Fruit fly (Drosophila melanogaster) whole organism, embryonic: Measurements from ENCODE around the gene CG13721.
A peak's percentile ranks its signal among the peaks of the same experiment; 100 is the strongest.

Source experiments
- Ada2b ChIP-seq: fragments of 200-800 bp; sonication (Bioruptor generic); IDR thresholded peaks from 2 replicates; pipeline ENCODE4 v1.3.6; 2022; ENCODE audit warnings: missing biosample characterization, missing genetic modification characterization
- Antp ChIP-seq: fragments of 200-800 bp; sonication (Bioruptor generic); optimal IDR thresholded peaks from 3 replicates; lab custom pipeline; 2016; ENCODE audit warnings: missing biosample characterization, missing genetic modification characterization
- CG10959 ChIP-seq: fragments of 200-800 bp; sonication (Bioruptor generic); IDR thresholded peaks from 2 replicates; pipeline ENCODE4 v1.3.6; 2022; ENCODE audit warnings: missing biosample characterization, missing genetic modification characterization
- CG11085 ChIP-seq: fragments of 200-800 bp; sonication (Bioruptor generic); IDR thresholded peaks from 2 replicates; pipeline ENCODE4 v1.3.6; 2022; ENCODE audit warnings: missing biosample characterization, missing genetic modification characterization
- CG13894 ChIP-seq: fragments of 200-800 bp; sonication (Bioruptor generic); optimal IDR thresholded peaks from 3 replicates; lab custom pipeline; 2018; ENCODE audit warnings: missing biosample characterization, mild to moderate bottlenecking, missing genetic modification characterization, moderate library complexity
- CG15514 ChIP-seq: fragments of 200-800 bp; sonication (Bioruptor generic); optimal IDR thresholded peaks from 3 replicates; lab custom pipeline; 2017; ENCODE audit warnings: missing biosample characterization, missing genetic modification characterization, mild to moderate bottlenecking, moderate library complexity, missing genetic modification reagents
- CG1602 ChIP-seq: fragments of 200-800 bp; sonication (Bioruptor generic); optimal IDR thresholded peaks from 3 replicates; lab custom pipeline; 2016; ENCODE audit warnings: missing biosample characterization, missing genetic modification characterization
- CG17361 ChIP-seq: fragments of 200-800 bp; sonication (Bioruptor generic); IDR thresholded peaks from 3 replicates; pipeline ENCODE4 v1.3.6; 2022; ENCODE audit warnings: missing biosample characterization, missing genetic modification characterization
- CG17385 ChIP-seq: fragments of 200-800 bp; sonication (Bioruptor generic); optimal IDR thresholded peaks from 3 replicates; lab custom pipeline; 2018; ENCODE audit warnings: missing biosample characterization, mild to moderate bottlenecking, missing genetic modification characterization
- CG1792 ChIP-seq: fragments of 200-800 bp; sonication (Bioruptor generic); optimal IDR thresholded peaks from 2 replicates; lab custom pipeline; 2016; ENCODE audit warnings: missing biosample characterization, missing genetic modification characterization
- CG18476 ChIP-seq: fragments of 200-800 bp; sonication (Bioruptor generic); optimal IDR thresholded peaks from 2 replicates; lab custom pipeline; 2016; ENCODE audit warnings: missing biosample characterization, mild to moderate bottlenecking, missing genetic modification characterization
- CG2199 ChIP-seq: fragments of 200-800 bp; sonication (Bioruptor generic); IDR thresholded peaks from 3 replicates; pipeline ENCODE4 v1.3.6; 2022; ENCODE audit warnings: missing biosample characterization, missing genetic modification characterization
- CG31388 ChIP-seq: fragments of 200-800 bp; sonication (Bioruptor generic); optimal IDR thresholded peaks from 2 replicates; lab custom pipeline; 2016; ENCODE audit warnings: missing biosample characterization, missing genetic modification characterization
- CG4404 ChIP-seq: fragments of 200-800 bp; sonication (Bioruptor generic); IDR thresholded peaks from 2 replicates; pipeline ENCODE4 v1.3.6; 2022; ENCODE audit warnings: missing biosample characterization, missing genetic modification characterization
- CG7963 ChIP-seq: fragments of 200-800 bp; sonication (Bioruptor generic); IDR thresholded peaks from 3 replicates; pipeline ENCODE4 v1.3.6; 2022; ENCODE audit warnings: missing biosample characterization, missing genetic modification characterization; ENCODE audit not compliant: partially characterized antibody
- CG8359 ChIP-seq: fragments of 200-800 bp; sonication (Bioruptor generic); optimal IDR thresholded peaks from 2 replicates; lab custom pipeline; 2017; ENCODE audit warnings: missing biosample characterization, mild to moderate bottlenecking, missing genetic modification characterization, borderline replicate concordance
- CG8765 ChIP-seq: fragments of 200-800 bp; sonication (Bioruptor generic); IDR thresholded peaks from 2 replicates; pipeline ENCODE4 v1.3.6; 2022; ENCODE audit warnings: missing biosample characterization, missing genetic modification characterization
- CG9932 ChIP-seq: fragments of 200-800 bp; sonication (Bioruptor generic); IDR thresholded peaks from 2 replicates; pipeline ENCODE4 v1.3.6; 2022; ENCODE audit warnings: missing biosample characterization, missing genetic modification characterization
- Doc3 ChIP-seq: fragments of 200-800 bp; sonication (Bioruptor generic); IDR thresholded peaks from 3 replicates; pipeline ENCODE4 v1.3.6; 2022; ENCODE audit warnings: missing biosample characterization, missing genetic modification characterization; ENCODE audit not compliant: partially characterized antibody
- E2f2 ChIP-seq: fragments of 200-800 bp; sonication (Bioruptor generic); IDR thresholded peaks from 2 replicates; pipeline ENCODE4 v1.3.6; 2022; ENCODE audit warnings: missing biosample characterization, missing genetic modification characterization
- ERR ChIP-seq: fragments of 200-800 bp; sonication (Bioruptor generic); optimal IDR thresholded peaks from 2 replicates; lab custom pipeline; 2016; ENCODE audit warnings: missing biosample characterization, missing genetic modification characterization
- Ets65A ChIP-seq: fragments of 200-800 bp; sonication (Bioruptor generic); peaks from one replicate; lab custom pipeline; 2016; ENCODE audit warnings: missing biosample characterization, missing genetic modification characterization
- Gsc ChIP-seq: fragments of 200-800 bp; sonication (Bioruptor generic); IDR thresholded peaks from 2 replicates; pipeline ENCODE4 v1.3.6; 2022; ENCODE audit warnings: missing biosample characterization, missing genetic modification characterization
- H15 ChIP-seq: fragments of 200-800 bp; sonication (Bioruptor generic); IDR thresholded peaks from 3 replicates; pipeline ENCODE4 v1.3.6; 2022; ENCODE audit warnings: missing biosample characterization, missing genetic modification characterization
- Med ChIP-seq: fragments of 200-800 bp; sonication (Bioruptor generic); peaks from one replicate; lab custom pipeline; 2016; ENCODE audit warnings: missing biosample characterization, missing genetic modification characterization, mild to moderate bottlenecking, inconsistent platforms, moderate library complexity
- Mrtf ChIP-seq: fragments of 200-800 bp; sonication (Bioruptor generic); IDR thresholded peaks from 3 replicates; pipeline ENCODE4 v1.3.6; 2022; ENCODE audit warnings: missing biosample characterization, missing genetic modification characterization
- Neu2 ChIP-seq: fragments of 200-800 bp; sonication (Bioruptor generic); optimal IDR thresholded peaks from 3 replicates; lab custom pipeline; 2016; ENCODE audit warnings: missing biosample characterization, missing genetic modification characterization, borderline replicate concordance
- Ptx1 ChIP-seq: fragments of 200-800 bp; sonication (Bioruptor generic); IDR thresholded peaks from 2 replicates; pipeline ENCODE4 v1.3.6; 2022; ENCODE audit warnings: missing biosample characterization, missing genetic modification characterization
- Rfx ChIP-seq: fragments of 200-800 bp; sonication (Bioruptor generic); IDR thresholded peaks from 2 replicates; pipeline ENCODE4 v1.3.6; 2022; ENCODE audit warnings: missing biosample characterization, missing genetic modification characterization
- Stat92E ChIP-seq, 3 experiments: fragments of >200 bp in 2 of 3; fragments of 200-800 bp in 1 of 3; sonication (Bioruptor generic) in 1 of 3; optimal IDR thresholded peaks; 2 replicates each; lab custom pipeline; 2017 to 2019; ENCODE audit warnings: missing biosample characterization in 3 of 3, missing genetic modification characterization in 3 of 3, mild to moderate bottlenecking in 1 of 3, moderate library complexity in 1 of 3
- Taf1 ChIP-seq: fragments of 200-800 bp; sonication (Bioruptor generic); IDR thresholded peaks from 2 replicates; pipeline ENCODE4 v1.3.6; 2022; ENCODE audit warnings: missing biosample characterization, missing genetic modification characterization
- ase ChIP-seq: fragments of 200-800 bp; sonication (Bioruptor generic); IDR thresholded peaks from 3 replicates; pipeline ENCODE4 v1.3.6; 2022; ENCODE audit warnings: missing biosample characterization, missing genetic modification characterization
- bigmax ChIP-seq: fragments of 200-800 bp; sonication (Bioruptor generic); optimal IDR thresholded peaks from 2 replicates; lab custom pipeline; 2018; ENCODE audit warnings: missing biosample characterization, mild to moderate bottlenecking, missing genetic modification characterization
- cas ChIP-seq: fragments of 200-800 bp; sonication (Bioruptor generic); IDR thresholded peaks from 2 replicates; pipeline ENCODE4 v1.3.6; 2022; ENCODE audit warnings: missing biosample characterization, missing genetic modification characterization
- chinmo ChIP-seq: fragments of 200-800 bp; sonication (Bioruptor generic); IDR thresholded peaks from 4 replicates; pipeline ENCODE4 v1.3.6; 2022; ENCODE audit warnings: missing biosample characterization, missing genetic modification characterization; ENCODE audit not compliant: partially characterized antibody
- ci ChIP-seq: fragments of 200-800 bp; sonication (Bioruptor generic); IDR thresholded peaks from 3 replicates; pipeline ENCODE4 v1.3.6; 2022; ENCODE audit warnings: missing biosample characterization, missing genetic modification characterization
- dimm ChIP-seq: fragments of 200-800 bp; sonication (Bioruptor generic); IDR thresholded peaks from 2 replicates; pipeline ENCODE4 v1.3.6; 2022; ENCODE audit warnings: missing biosample characterization, missing genetic modification characterization
- gsb ChIP-seq: fragments of 200-800 bp; sonication (Bioruptor generic); IDR thresholded peaks from 2 replicates; pipeline ENCODE4 v1.3.6; 2022; ENCODE audit warnings: missing biosample characterization, missing genetic modification characterization
- ken ChIP-seq: fragments of 200-800 bp; sonication (Bioruptor generic); IDR thresholded peaks from 3 replicates; pipeline ENCODE4 v1.3.6; 2022; ENCODE audit warnings: missing biosample characterization, missing genetic modification characterization
- lola ChIP-seq, 3 experiments: fragments of >200 bp in 2 of 3; fragments of 200-800 bp in 1 of 3; sonication (Bioruptor generic) in 1 of 3; optimal IDR thresholded peaks; 2 replicates each; lab custom pipeline; 2017 to 2019; ENCODE audit warnings: missing biosample characterization in 3 of 3, missing genetic modification characterization in 3 of 3, mild to moderate bottlenecking in 1 of 3, moderate library complexity in 1 of 3
- sens ChIP-seq: fragments of 200-800 bp; sonication (Bioruptor generic); peaks from one replicate; lab custom pipeline; 2016; ENCODE audit warnings: missing biosample characterization, missing genetic modification characterization
- sisA ChIP-seq: fragments of 200-800 bp; sonication (Bioruptor generic); IDR thresholded peaks from 2 replicates; pipeline ENCODE4 v1.3.6; 2022; ENCODE audit warnings: missing biosample characterization, missing genetic modification characterization
- slbo ChIP-seq: fragments of 200-800 bp; sonication (Bioruptor generic); IDR thresholded peaks from 2 replicates; pipeline ENCODE4 v1.3.6; 2022; ENCODE audit warnings: missing biosample characterization, missing genetic modification characterization
- so ChIP-seq: fragments of 200-800 bp; sonication (Bioruptor generic); IDR thresholded peaks from 3 replicates; pipeline ENCODE4 v1.3.6; 2022; ENCODE audit warnings: missing biosample characterization, missing genetic modification characterization
- tio ChIP-seq: fragments of 200-800 bp; sonication (Bioruptor generic); optimal IDR thresholded peaks from 2 replicates; lab custom pipeline; 2017; ENCODE audit warnings: missing biosample characterization, missing genetic modification characterization, inconsistent platforms
- wdn ChIP-seq: fragments of 200-800 bp; sonication (Bioruptor generic); IDR thresholded peaks from 2 replicates; pipeline ENCODE4 v1.3.6; 2022; ENCODE audit warnings: missing biosample characterization, missing genetic modification characterization
- z ChIP-seq: fragments of 200-800 bp; sonication (Bioruptor generic); IDR thresholded peaks from 3 replicates; pipeline ENCODE4 v1.3.6; 2022; ENCODE audit warnings: missing biosample characterization, missing genetic modification characterization
- zf30C ChIP-seq: fragments of 200-800 bp; sonication (Bioruptor generic); optimal IDR thresholded peaks from 3 replicates; lab custom pipeline; 2018; ENCODE audit warnings: missing biosample characterization, mild to moderate bottlenecking, missing genetic modification characterization

The CG13721 gene

DNA sequence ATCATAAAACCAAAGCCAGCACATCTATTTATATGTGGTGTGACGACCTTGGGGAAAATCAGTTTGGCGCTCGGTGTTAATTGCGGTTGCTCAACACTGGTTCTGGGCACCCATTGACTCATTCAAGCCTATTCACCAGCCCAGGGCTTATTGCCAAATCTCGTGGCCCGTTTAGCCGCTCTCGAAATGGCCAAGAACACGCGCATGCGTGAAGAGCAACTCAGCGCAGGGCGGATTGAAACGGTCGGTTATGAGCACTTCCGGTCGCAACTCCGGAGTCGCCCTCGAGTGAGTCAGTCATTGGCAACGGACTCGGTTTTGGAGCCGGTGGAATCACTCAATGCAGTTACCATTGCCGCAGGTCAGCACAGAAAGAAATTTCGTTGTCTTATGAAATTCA lies 8.1 kb downstream of the CG13721 start (continued):
- no peak for TF ChIP-seq zf30C (GFP tag; lab: Kevin White, UChicago)
- TF ChIP-seq CG13894 (tag; lab: Kevin White, UChicago) = no peak
- no peak for TF ChIP-seq E2f2 (GFP tag; lab: Robert Waterston, UW)
- no peak for TF ChIP-seq CG17361 (GFP tag; lab: Robert Waterston, UW)
- TF ChIP-seq so (GFP tag; lab: Robert Waterston, UW) = no peak
- no peak for TF ChIP-seq ci
- TF ChIP-seq Mrtf (GFP tag; lab: Robert Waterston, UW) = no peak
- TF ChIP-seq CG2199 (GFP tag; lab: Robert Waterston, UW) = no peak
- TF ChIP-seq CG17385 (GFP tag; lab: Kevin White, UChicago) = no peak
- TF ChIP-seq CG8359 = peak; percentile 57
- no peak for TF ChIP-seq Antp
- no peak for TF ChIP-seq CG1792 (GFP tag; lab: Kevin White, UChicago)
- no peak for TF ChIP-seq Stat92E (GFP tag; optimal IDR thresholded peaks at IDR 0.05; lab: Kevin White, UChicago)
- TF ChIP-seq Taf1 = no peak
- no peak for TF ChIP-seq Doc3 (GFP tag; lab: Robert Waterston, UW)
- TF ChIP-seq ken = no peak
- no peak for TF ChIP-seq H15 (GFP tag; lab: Robert Waterston, UW)
- TF ChIP-seq CG1602 = no peak
- 0 out of 4 replicates have a peak, but pooled peaks have one; percentile 34 for TF ChIP-seq chinmo (GFP tag; lab: Robert Waterston, UW)
- peak; percentile 61; the same call in 1 of the 3 replicates for TF ChIP-seq z (GFP tag; lab: Robert Waterston, UW)
- TF ChIP-seq CG15514 = no peak
- TF ChIP-seq Gsc (GFP tag; lab: Robert Waterston, UW) = no peak
- no peak for TF ChIP-seq Neu2
- peak; percentile 56 for TF ChIP-seq Ets65A (GFP tag; lab: Kevin White, UChicago)
- no peak for TF ChIP-seq ERR (GFP tag; lab: Kevin White, UChicago)

DNA sequence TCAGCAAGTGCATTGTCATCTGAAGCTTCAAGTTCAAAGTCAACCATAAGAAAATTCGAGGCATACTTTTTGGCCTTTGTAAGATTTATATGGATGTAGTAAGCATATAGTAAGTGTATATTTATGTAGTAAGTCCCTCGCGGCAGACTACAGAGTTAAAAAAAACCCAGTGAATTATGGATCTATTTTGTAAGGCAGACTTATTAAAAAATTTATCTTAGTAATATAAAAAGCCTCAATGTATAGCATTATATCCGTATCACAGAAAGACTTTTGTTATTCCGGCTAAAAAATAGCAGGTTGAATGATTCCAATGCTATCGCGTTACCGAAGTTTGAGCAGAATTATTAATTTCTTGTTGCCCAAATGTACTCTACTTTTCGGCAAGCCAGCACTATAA lies 13.0 kb downstream of the CG13721 start:
- no peak for TF ChIP-seq Ada2b
- no peak for TF ChIP-seq CG8765 (GFP tag; lab: Robert Waterston, UW)
- TF ChIP-seq tio (GFP tag; lab: Kevin White, UChicago) = no peak
- TF ChIP-seq bigmax (GFP tag; lab: Kevin White, UChicago) = no peak
- TF ChIP-seq sens (GFP tag; lab: Kevin White, UChicago) = peak; percentile 81
- peak; percentile 73 for TF ChIP-seq CG13894 (tag; lab: Kevin White, UChicago)
- TF ChIP-seq CG18476 (GFP tag; lab: Kevin White, UChicago) = no peak
- peak in 1 of 3 experiments; percentile 39 for TF ChIP-seq lola (GFP tag; optimal IDR thresholded peaks at IDR 0.05; lab: Kevin White, UChicago)

- TF ChIP-seq wdn (GFP tag; lab: Robert Waterston, UW) (no peak), Ets65A (GFP tag; lab: Kevin White, UChicago) (peak; percentile 50)
Observed at dm6 chr3L:4482509-4482908, 15.1 kb downstream of the CG13721 start, which contains the start of gene CG11350. Gene CG11350, plus strand, starts transcription at chr3L:4482809.

dm6 chr3L:4480764-4481163 lies 16.8 kb downstream of the CG13721 start:
- TF ChIP-seq CG11085 (GFP tag; lab: Robert Waterston, UW) (peak; percentile 61; the same call in 1 of the 2 replicates), CG7963 (GFP tag; lab: Robert Waterston, UW) (0 out of 3 replicates have a peak, but pooled peaks have one; percentile 29), CG31388 (GFP tag; lab: Kevin White, UChicago) (no peak), ase (GFP tag; lab: Robert Waterston, UW) (0 out of 3 replicates have a peak, but pooled peaks have one; percentile 4), sisA (GFP tag; lab: Robert Waterston, UW) (peak; percentile 23; the same call in 1 of the 2 replicates), dimm (GFP tag; lab: Robert Waterston, UW) (0 out of 2 replicates have a peak, but pooled peaks have one; percentile 8), Ptx1 (GFP tag; lab: Robert Waterston, UW) (0 out of 2 replicates have a peak, but pooled peaks have one; percentile 12), cas (0 out of 2 replicates have a peak, but pooled peaks have one; percentile 29), CG10959 (GFP tag; lab: Robert Waterston, UW) (peak; percentile 65), gsb (0 out of 2 replicates have a peak, but pooled peaks have one; percentile 16), CG9932 (peak; percentile 50; the same call in 1 of the 2 replicates), CG4404 (peak; percentile 35; the same call in 1 of the 2 replicates), Rfx (GFP tag; lab: Robert Waterston, UW) (peak; percentile 44), slbo (peak; percentile 46), Med (GFP tag; lab: Kevin White, UChicago) (peak; percentile 11)
